Fruit fly (Drosophila melanogaster): ENCODE results near the gene CG7102.

Gene CG7102

dm6 chr2L:7838024-7838423, 49.3 kb downstream of the CG7102 start (continued):
- TF ChIP-seq Myb (GFP tag; optimal IDR thresholded peaks at IDR 0.05) = no peak
- TF ChIP-seq slbo (GFP tag; IDR thresholded peaks at IDR 0.05) = 0 out of 2 replicates have a peak, but pooled peaks have one; percentile 35
- TF ChIP-seq dmrt99B (tag; optimal IDR thresholded peaks at IDR 0.05) = peak; percentile 40
- no peak for TF ChIP-seq sens-2 (GFP tag; IDR thresholded peaks at IDR 0.05)
- no peak for TF ChIP-seq maf-S (GFP tag; optimal IDR thresholded peaks at IDR 0.05)
- no peak for TF ChIP-seq mld (GFP tag; IDR thresholded peaks at IDR 0.05; ENCODE audit: partially characterized antibody)
- TF ChIP-seq CG4424 (GFP tag; optimal IDR thresholded peaks at IDR 0.05) = no peak
- no peak for TF ChIP-seq Fer2 (tag; optimal IDR thresholded peaks at IDR 0.05)
- TF ChIP-seq CG18619 (GFP tag; optimal IDR thresholded peaks at IDR 0.05) = no peak
- TF ChIP-seq pb (GFP tag; optimal IDR thresholded peaks at IDR 0.05) = no peak
- no peak for TF ChIP-seq emc (GFP tag; optimal IDR thresholded peaks at IDR 0.05)
- peak; percentile 19 for TF ChIP-seq Med (GFP tag)
- TF ChIP-seq Mad (GFP tag; optimal IDR thresholded peaks at IDR 0.05) = no peak
- TF ChIP-seq CG11093 (GFP tag; IDR thresholded peaks at IDR 0.05) = no peak
- peak; percentile 27 for TF ChIP-seq CoRest (tag; optimal IDR thresholded peaks at IDR 0.05)
- no peak for TF ChIP-seq fru (optimal IDR thresholded peaks at IDR 0.05)
- TF ChIP-seq zf30C (GFP tag; optimal IDR thresholded peaks at IDR 0.05) = no peak

DNA sequence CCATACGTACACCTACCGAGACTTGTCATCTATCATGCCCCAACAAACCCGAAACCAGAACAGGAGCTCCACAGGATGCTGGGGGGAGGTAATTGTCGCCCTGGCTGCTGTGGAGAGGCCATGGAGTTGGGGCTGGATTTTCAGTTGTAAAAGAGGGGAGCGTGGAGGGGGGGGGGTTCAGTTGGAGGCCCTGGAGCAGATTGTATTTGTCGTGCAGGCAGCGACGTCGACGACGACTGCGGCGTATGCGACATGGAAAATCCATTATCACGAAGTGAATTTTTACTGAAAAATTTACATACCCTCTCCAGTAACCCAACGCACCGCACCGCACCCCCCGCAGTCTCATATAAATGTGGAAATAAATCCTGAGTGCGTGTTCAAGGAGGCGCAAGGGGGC, 53.7 kb downstream of the CG7102 start:
- TF ChIP-seq lab (GFP tag; optimal IDR thresholded peaks at IDR 0.05) (no peak), chinmo (GFP tag; IDR thresholded peaks at IDR 0.05; ENCODE audit: partially characterized antibody) (0 out of 4 replicates have a peak, but pooled peaks have one; percentile 27), Ets65A (GFP tag) (peak; percentile 42), H15 (GFP tag; IDR thresholded peaks at IDR 0.05) (peak; percentile 15; the same call in 1 of the 3 replicates), CG17802 (tag; optimal IDR thresholded peaks at IDR 0.05) (no peak), crol (GFP tag; IDR thresholded peaks at IDR 0.05) (peak; percentile 83), CG16779 (GFP tag; IDR thresholded peaks at IDR 0.05) (0 out of 2 replicates have a peak, but pooled peaks have one; percentile 3), Med (GFP tag) (peak; percentile 69), abd-A (tag; optimal IDR thresholded peaks at IDR 0.05) (peak; percentile 37), ci (GFP tag; IDR thresholded peaks at IDR 0.05) (0 out of 3 replicates have a peak, but pooled peaks have one; percentile 21), Adf1 (GFP tag; IDR thresholded peaks at IDR 0.05) (peak; percentile 76; the same call in 1 of the 2 replicates)
